Worm (Caenorhabditis elegans) whole organism, midembryonic: ENCODE measurements around the gene C23G10.1.

Experiments
- cog-1 ChIP-seq: sonication (generic microtip); optimal IDR thresholded peaks from 2 replicates; lab custom pipeline; 2016; ENCODE audit warnings: missing genetic modification characterization, missing compliant biosample characterization
- klf-2 ChIP-seq: fragments of 200-800 bp; sonication (Bioruptor generic); conservative IDR thresholded peaks from 2 replicates; pipeline ENCODE4 v1.3.6; 2022; ENCODE audit warnings: missing genetic modification reagents, missing genetic modification characterization, missing compliant biosample characterization
- ref-1 ChIP-seq: fragments of 200-800 bp; sonication (Bioruptor generic); conservative IDR thresholded peaks from 2 replicates; pipeline ENCODE4 v1.3.6; 2022; ENCODE audit warnings: missing genetic modification reagents, missing genetic modification characterization, missing compliant biosample characterization
- ztf-29 ChIP-seq: fragments of 200-800 bp; sonication (Bioruptor generic); IDR thresholded peaks from 2 replicates; pipeline ENCODE4 v1.3.6; 2022; ENCODE audit warnings: missing genetic modification reagents, missing genetic modification characterization, missing compliant biosample characterization

DNA sequence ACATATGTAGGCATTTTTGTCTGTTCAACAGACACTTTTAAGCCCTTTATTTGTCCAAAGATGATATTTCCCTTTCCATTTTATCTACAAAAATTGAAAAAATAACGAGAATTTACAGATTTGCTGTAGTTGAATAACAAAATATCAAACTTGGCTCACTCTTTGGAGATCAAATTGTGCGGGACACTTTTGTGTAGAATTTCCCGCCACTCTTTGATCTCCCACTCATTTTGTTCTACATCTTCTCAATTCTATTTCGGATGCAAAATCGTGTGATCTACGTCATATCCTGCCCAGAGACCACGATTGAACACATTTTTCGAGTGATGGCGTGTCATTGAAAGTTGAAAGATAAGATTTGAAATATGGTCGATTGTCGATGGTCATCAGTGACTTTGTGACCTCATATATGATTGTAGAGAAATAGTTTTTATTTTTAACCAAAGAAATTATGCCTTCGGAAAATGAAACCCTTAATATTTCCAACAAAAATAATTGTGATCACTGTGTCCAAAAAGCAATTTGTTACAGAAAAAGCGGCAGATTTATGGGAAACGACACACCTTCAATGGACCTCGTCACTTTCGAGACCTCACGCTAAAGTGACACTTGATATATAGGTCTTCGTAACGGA lies 7.9 kb downstream of the C23G10.1 start, which contains the start of gene hot-4:
- no peak for TF ChIP-seq ref-1 (GFP tag; lab: Robert Waterston, UW)
- no peak for TF ChIP-seq cog-1
- no peak for TF ChIP-seq ztf-29 (GFP tag; lab: Robert Waterston, UW)
- TF ChIP-seq klf-2 = no peak
